Fruit fly (Drosophila melanogaster) whole organism, embryonic: ENCODE results near the gene Spn27A.

ENCODE experiments used
- ATbp ChIP-seq: fragments of 200-800 bp; sonication (Bioruptor generic); optimal IDR thresholded peaks from 2 replicates; lab custom pipeline; 2017; ENCODE audit warnings: missing biosample characterization, mild to moderate bottlenecking, missing genetic modification characterization, missing genetic modification reagents
- Awh ChIP-seq: fragments of 200-800 bp; sonication (Bioruptor generic); IDR thresholded peaks from 2 replicates; pipeline ENCODE4, ENCODE4 v1.3.6; 2022; ENCODE audit warnings: missing biosample characterization, missing genetic modification characterization
- BEAF-32 ChIP-seq: fragments of 200-800 bp; sonication (Bioruptor generic); optimal IDR thresholded peaks from 3 replicates; lab custom pipeline; 2017; ENCODE audit warnings: missing biosample characterization, missing genetic modification characterization, mild to moderate bottlenecking, moderate library complexity, missing genetic modification reagents
- CG11695 ChIP-seq: fragments of 200-800 bp; sonication (Bioruptor generic); IDR thresholded peaks from 3 replicates; pipeline ENCODE4 v1.3.6; 2022; ENCODE audit warnings: missing biosample characterization, missing genetic modification characterization
- CG12219 ChIP-seq: fragments of 200-800 bp; sonication (Bioruptor generic); optimal IDR thresholded peaks from 3 replicates; lab custom pipeline; 2018; ENCODE audit warnings: missing biosample characterization, mild to moderate bottlenecking, missing genetic modification characterization
- CG12299 ChIP-seq: fragments of 200-800 bp; sonication (Bioruptor generic); optimal IDR thresholded peaks from 2 replicates; lab custom pipeline; 2018; ENCODE audit warnings: missing biosample characterization, mild to moderate bottlenecking, missing genetic modification characterization
- CG12942 ChIP-seq: fragments of 200-800 bp; sonication (Bioruptor generic); optimal IDR thresholded peaks from 3 replicates; lab custom pipeline; 2016; ENCODE audit warnings: missing biosample characterization, missing genetic modification characterization
- CG13123 ChIP-seq: fragments of 200-800 bp; sonication (Bioruptor generic); optimal IDR thresholded peaks from 2 replicates; lab custom pipeline; 2016; ENCODE audit warnings: missing biosample characterization, missing genetic modification characterization
- CG13296 ChIP-seq: fragments of 200-800 bp; sonication (Bioruptor generic); optimal IDR thresholded peaks from 3 replicates; lab custom pipeline; 2018; ENCODE audit warnings: missing biosample characterization, mild to moderate bottlenecking, missing genetic modification characterization
- CG13624 ChIP-seq: fragments of 200-800 bp; sonication (Bioruptor generic); optimal IDR thresholded peaks from 2 replicates; lab custom pipeline; 2016; ENCODE audit warnings: missing biosample characterization, missing genetic modification characterization
- CG14014 ChIP-seq: fragments of 200-800 bp; sonication (Bioruptor generic); IDR thresholded peaks from 2 replicates; pipeline ENCODE4 v1.3.6; 2022; ENCODE audit warnings: missing biosample characterization, missing genetic modification characterization
- CG14441 ChIP-seq: fragments of 200-800 bp; sonication (Bioruptor generic); IDR thresholded peaks from 2 replicates; pipeline ENCODE4 v1.3.6; 2022; ENCODE audit warnings: missing biosample characterization, missing genetic modification characterization
- CG14965 ChIP-seq: fragments of 200-800 bp; sonication (Bioruptor generic); optimal IDR thresholded peaks from 2 replicates; lab custom pipeline; 2016; ENCODE audit warnings: missing biosample characterization, missing genetic modification characterization, borderline replicate concordance
- CG16779 ChIP-seq: fragments of 200-800 bp; sonication (Bioruptor generic); IDR thresholded peaks from 2 replicates; pipeline ENCODE4 v1.3.6; 2022; ENCODE audit warnings: missing biosample characterization, missing genetic modification characterization
- CG17912 ChIP-seq: fragments of 200-800 bp; sonication (Bioruptor generic); optimal IDR thresholded peaks from 2 replicates; lab custom pipeline; 2018; ENCODE audit warnings: missing biosample characterization, mild to moderate bottlenecking, missing genetic modification characterization
- CG18599 ChIP-seq: fragments of 200-800 bp; sonication (Bioruptor generic); optimal IDR thresholded peaks from 3 replicates; lab custom pipeline; 2017; ENCODE audit warnings: missing biosample characterization, missing genetic modification characterization, mild to moderate bottlenecking, moderate library complexity, missing genetic modification reagents
- CG2120 ChIP-seq: fragments of 200-800 bp; sonication (Bioruptor generic); optimal IDR thresholded peaks from 3 replicates; lab custom pipeline; 2016; ENCODE audit warnings: missing biosample characterization, missing genetic modification characterization
- CG2889 ChIP-seq: fragments of 200-800 bp; sonication (Bioruptor generic); IDR thresholded peaks from 3 replicates; pipeline ENCODE4 v1.3.6; 2022; ENCODE audit warnings: missing biosample characterization, missing genetic modification characterization
- CG33213 ChIP-seq: fragments of 200-800 bp; sonication (Bioruptor generic); optimal IDR thresholded peaks from 3 replicates; lab custom pipeline; 2016; ENCODE audit warnings: missing biosample characterization, missing genetic modification characterization
- CG4360 ChIP-seq: fragments of 200-800 bp; sonication (Bioruptor generic); IDR thresholded peaks from 2 replicates; pipeline ENCODE4 v1.3.6; 2022; ENCODE audit warnings: missing biosample characterization, missing genetic modification characterization
- CG6272 ChIP-seq: fragments of 200-800 bp; sonication (Bioruptor generic); IDR thresholded peaks from 2 replicates; pipeline ENCODE4 v1.3.6; 2022; ENCODE audit warnings: missing biosample characterization, missing genetic modification characterization
- CG6854 ChIP-seq: fragments of 200-800 bp; sonication (Bioruptor generic); optimal IDR thresholded peaks from 3 replicates; lab custom pipeline; 2017; ENCODE audit warnings: missing biosample characterization, mild to moderate bottlenecking, missing genetic modification characterization
- CG7786 ChIP-seq: fragments of 200-800 bp; sonication (Bioruptor generic); optimal IDR thresholded peaks from 2 replicates; lab custom pipeline; 2016; ENCODE audit warnings: missing biosample characterization, missing genetic modification characterization
- CG8944 ChIP-seq: fragments of 200-800 bp; sonication (Bioruptor generic); optimal IDR thresholded peaks from 3 replicates; lab custom pipeline; 2016; ENCODE audit warnings: missing biosample characterization, missing genetic modification characterization
- CG9215 ChIP-seq: fragments of 200-800 bp; sonication (Bioruptor generic); IDR thresholded peaks from 2 replicates; pipeline ENCODE4 v1.3.6; 2022; ENCODE audit warnings: missing biosample characterization, missing genetic modification characterization
- CTCF ChIP-seq: fragments of 200-800 bp; sonication (Bioruptor generic); optimal IDR thresholded peaks from 2 replicates; lab custom pipeline; 2017; ENCODE audit warnings: missing biosample characterization, mild to moderate bottlenecking, missing genetic modification characterization, moderate library complexity
- Dek ChIP-seq: fragments of 200-800 bp; sonication (Bioruptor generic); optimal IDR thresholded peaks from 3 replicates; lab custom pipeline; 2019; ENCODE audit warnings: missing biosample characterization, mild to moderate bottlenecking, missing genetic modification characterization, moderate library complexity
- Lhr ChIP-seq: fragments of 200-800 bp; sonication (Bioruptor generic); optimal IDR thresholded peaks from 3 replicates; lab custom pipeline; 2017; ENCODE audit warnings: mild to moderate bottlenecking, missing biosample characterization, missing genetic modification reagents, missing genetic modification characterization
- NC2α ChIP-seq: fragments of 200-800 bp; sonication (Bioruptor generic); optimal IDR thresholded peaks from 2 replicates; lab custom pipeline; 2016; ENCODE audit warnings: missing biosample characterization, missing genetic modification characterization
- Neu2 ChIP-seq: fragments of 200-800 bp; sonication (Bioruptor generic); optimal IDR thresholded peaks from 3 replicates; lab custom pipeline; 2016; ENCODE audit warnings: missing biosample characterization, missing genetic modification characterization, borderline replicate concordance
- ab ChIP-seq: fragments of 200-800 bp; sonication (Bioruptor generic); optimal IDR thresholded peaks from 2 replicates; lab custom pipeline; 2016; ENCODE audit warnings: missing biosample characterization, missing genetic modification characterization
- ac ChIP-seq: fragments of 200-800 bp; sonication (Bioruptor generic); optimal IDR thresholded peaks from 3 replicates; lab custom pipeline; 2017; ENCODE audit warnings: missing biosample characterization, mild to moderate bottlenecking, missing genetic modification characterization
- al ChIP-seq: fragments of 200-800 bp; sonication (Bioruptor generic); IDR thresholded peaks from 2 replicates; pipeline ENCODE4 v1.3.6; 2022; ENCODE audit warnings: missing biosample characterization, missing genetic modification characterization
- ase ChIP-seq: fragments of 200-800 bp; sonication (Bioruptor generic); IDR thresholded peaks from 3 replicates; pipeline ENCODE4 v1.3.6; 2022; ENCODE audit warnings: missing biosample characterization, missing genetic modification characterization
- bowl ChIP-seq: fragments of 200-800 bp; sonication (Bioruptor generic); IDR thresholded peaks from 2 replicates; pipeline ENCODE4 v1.3.6; 2022; ENCODE audit warnings: missing biosample characterization, missing genetic modification characterization
- caup ChIP-seq: fragments of 200-800 bp; sonication (Bioruptor generic); optimal IDR thresholded peaks from 3 replicates; lab custom pipeline; 2017; ENCODE audit warnings: missing biosample characterization, mild to moderate bottlenecking, missing genetic modification characterization, moderate library complexity; ENCODE audit not compliant: severe bottlenecking
- danr ChIP-seq: fragments of 200-800 bp; sonication (Bioruptor generic); IDR thresholded peaks from 2 replicates; pipeline ENCODE4 v1.3.6; 2022; ENCODE audit warnings: missing biosample characterization, missing genetic modification characterization
- eve ChIP-seq, 2 experiments: fragments of >200 bp; optimal IDR thresholded peaks; 2 replicates each; lab custom pipeline; 2017; ENCODE audit warnings: missing biosample characterization in 2 of 2, missing genetic modification characterization in 2 of 2
- fru ChIP-seq: fragments of >200 bp; optimal IDR thresholded peaks from 2 replicates; lab custom pipeline; 2017
- gcm ChIP-seq: fragments of 200-800 bp; sonication (Bioruptor generic); optimal IDR thresholded peaks from 2 replicates; lab custom pipeline; 2019; ENCODE audit warnings: missing biosample characterization, mild to moderate bottlenecking, missing genetic modification characterization, moderate library complexity
- gsb-n ChIP-seq: fragments of 200-800 bp; sonication (Bioruptor generic); optimal IDR thresholded peaks from 3 replicates; lab custom pipeline; 2018; ENCODE audit warnings: missing biosample characterization, mild to moderate bottlenecking, missing genetic modification characterization
- hkb ChIP-seq, 2 experiments: fragments of 200-800 bp in 1 of 2; fragments of >200 bp in 1 of 2; sonication (Bioruptor generic) in 1 of 2; IDR thresholded peaks in 1 of 2; optimal IDR thresholded peaks in 1 of 2; 2 replicates each; pipeline versions ENCODE4 v1.3.6 to Lab custom; 2017 to 2022; ENCODE audit warnings: missing biosample characterization in 1 of 2, missing genetic modification characterization in 1 of 2
- jigr1 ChIP-seq: fragments of 200-800 bp; sonication (Bioruptor generic); IDR thresholded peaks from 3 replicates; pipeline ENCODE4 v1.3.6; 2022; ENCODE audit warnings: missing biosample characterization, missing genetic modification characterization
- jing ChIP-seq: fragments of 200-800 bp; sonication (Bioruptor generic); optimal IDR thresholded peaks from 2 replicates; lab custom pipeline; 2018; ENCODE audit warnings: missing biosample characterization, mild to moderate bottlenecking, missing genetic modification characterization
- nerfin-1 ChIP-seq: fragments of 200-800 bp; sonication (Bioruptor generic); optimal IDR thresholded peaks from 3 replicates; lab custom pipeline; 2019; ENCODE audit warnings: missing biosample characterization, mild to moderate bottlenecking, missing genetic modification characterization, moderate library complexity
- pb ChIP-seq: fragments of 200-800 bp; sonication (Bioruptor generic); optimal IDR thresholded peaks from 3 replicates; lab custom pipeline; 2016; ENCODE audit warnings: missing biosample characterization, missing genetic modification characterization
- rib ChIP-seq: fragments of 200-800 bp; sonication (Bioruptor generic); IDR thresholded peaks from 2 replicates; pipeline ENCODE4 v1.3.6; 2022; ENCODE audit warnings: missing biosample characterization, missing genetic modification characterization
- schlank ChIP-seq: fragments of 200-800 bp; sonication (Bioruptor generic); optimal IDR thresholded peaks from 2 replicates; lab custom pipeline; 2018; ENCODE audit warnings: missing biosample characterization, mild to moderate bottlenecking, missing genetic modification characterization
- shn ChIP-seq: fragments of 200-800 bp; sonication (Bioruptor generic); optimal IDR thresholded peaks from 3 replicates; lab custom pipeline; 2016; ENCODE audit warnings: missing biosample characterization, missing genetic modification characterization
- sqz ChIP-seq: fragments of 200-800 bp; sonication (Bioruptor generic); optimal IDR thresholded peaks from 3 replicates; lab custom pipeline; 2018; ENCODE audit warnings: missing biosample characterization, mild to moderate bottlenecking, missing genetic modification characterization
- tup ChIP-seq: fragments of 200-800 bp; sonication (Bioruptor generic); optimal IDR thresholded peaks from 2 replicates; lab custom pipeline; 2016; ENCODE audit warnings: missing biosample characterization, mild to moderate bottlenecking, missing genetic modification characterization, moderate library complexity
- usp ChIP-seq: fragments of >200 bp; optimal IDR thresholded peaks from 2 replicates; lab custom pipeline; 2017; ENCODE audit warnings: missing biosample characterization, missing genetic modification characterization

The Spn27A gene

dm6 chr2L:6693794-6694254 is 20.7 kb upstream of the Spn27A start (continued):
- 0 out of 2 replicates have a peak, but pooled peaks have one; percentile 34 for TF ChIP-seq CG14014
- TF ChIP-seq pb (GFP tag; lab: Kevin White, UChicago), result no peak
- TF ChIP-seq caup (GFP tag; lab: Kevin White, UChicago), result peak; percentile 11
- TF ChIP-seq fru (lab: Kevin White, UChicago), result no peak
- TF ChIP-seq jigr1, result no peak
- no peak for TF ChIP-seq Neu2
- no peak for TF ChIP-seq CG9215
- no peak for TF ChIP-seq al
- TF ChIP-seq danr, result 0 out of 2 replicates have a peak, but pooled peaks have one; percentile 28
- TF ChIP-seq shn (GFP tag; lab: Kevin White, UChicago), result no peak
- TF ChIP-seq tup, result no peak
- TF ChIP-seq hkb (optimal IDR thresholded peaks at IDR 0.05; lab: Kevin White, UChicago), result no peak
- TF ChIP-seq hkb (GFP tag; IDR thresholded peaks at IDR 0.05; lab: Robert Waterston, UW), result 0 out of 2 replicates have a peak, but pooled peaks have one; percentile 9
- TF ChIP-seq usp (GFP tag; lab: Kevin White, UChicago), result no peak
- no peak for TF ChIP-seq CG7786 (GFP tag; lab: Kevin White, UChicago)
- no peak for TF ChIP-seq bowl (GFP tag; lab: Robert Waterston, UW)
- no peak for TF ChIP-seq rib (GFP tag; lab: Robert Waterston, UW)
- TF ChIP-seq CG2120 (GFP tag; lab: Kevin White, UChicago), result peak; percentile 27
- no peak for TF ChIP-seq jing (GFP tag; lab: Kevin White, UChicago)
- no peak for TF ChIP-seq CG2889 (GFP tag; lab: Robert Waterston, UW)
- no peak for TF ChIP-seq NC2α
- TF ChIP-seq CG6854 (GFP tag; lab: Kevin White, UChicago), result peak; percentile 36
- no peak for TF ChIP-seq CG6272 (GFP tag; lab: Robert Waterston, UW)
- no peak for TF ChIP-seq schlank
- TF ChIP-seq Lhr (GFP tag; lab: Kevin White, UChicago), result no peak
- no peak for TF ChIP-seq Dek (tag; lab: Kevin White, UChicago)
- TF ChIP-seq CG14441, result no peak
- no peak for TF ChIP-seq ase (GFP tag; lab: Robert Waterston, UW)
- no peak for TF ChIP-seq ab (GFP tag; lab: Kevin White, UChicago)
- no peak for TF ChIP-seq CG12942
- TF ChIP-seq CG12299, result peak; percentile 12
- TF ChIP-seq CG11695 (GFP tag; lab: Robert Waterston, UW), result 0 out of 3 replicates have a peak, but pooled peaks have one; percentile 26
- TF ChIP-seq eve (GFP tag; optimal IDR thresholded peaks at IDR 0.05; lab: Kevin White, UChicago), result no peak
- no peak for TF ChIP-seq CG13624 (GFP tag; lab: Kevin White, UChicago)
- no peak for TF ChIP-seq Awh (GFP tag; lab: Robert Waterston, UW)
- no peak for TF ChIP-seq CG16779 (GFP tag; lab: Robert Waterston, UW)
- no peak for TF ChIP-seq CG18599 (GFP tag; lab: Kevin White, UChicago)
- TF ChIP-seq CG14965 (GFP tag; lab: Kevin White, UChicago), result no peak
- TF ChIP-seq BEAF-32 (GFP tag; lab: Kevin White, UChicago), result no peak
- TF ChIP-seq CG12219 (GFP tag; lab: Kevin White, UChicago), result peak; percentile 54
- peak; percentile 28 for TF ChIP-seq CG13296 (GFP tag; lab: Kevin White, UChicago)
- peak; percentile 47 for TF ChIP-seq gsb-n (tag; lab: Kevin White, UChicago)
- peak; percentile 54 for TF ChIP-seq nerfin-1 (tag; lab: Kevin White, UChicago)
- peak; percentile 56 for TF ChIP-seq gcm (GFP tag; lab: Kevin White, UChicago)
- no peak for TF ChIP-seq CTCF (GFP tag; lab: Kevin White, UChicago)
- no peak for TF ChIP-seq CG4360
- no peak for TF ChIP-seq CG33213 (GFP tag; lab: Kevin White, UChicago)
- TF ChIP-seq ac, result no peak
- TF ChIP-seq CG8944 (GFP tag; lab: Kevin White, UChicago), result no peak
- TF ChIP-seq ATbp (GFP tag; lab: Kevin White, UChicago), result peak; percentile 39
- TF ChIP-seq CG17912 (GFP tag; lab: Kevin White, UChicago), result no peak
- peak; percentile 31 for TF ChIP-seq sqz (GFP tag; lab: Kevin White, UChicago)
- no peak for TF ChIP-seq CG13123 (GFP tag; lab: Kevin White, UChicago)
